Worm (Caenorhabditis elegans) whole organism, L1 larva: ENCODE data around the gene C46F11.5.
A peak's percentile ranks its signal among the peaks of the same experiment; 100 is the strongest.

Experiments
- C04F5.9 ChIP-seq: sonication (generic microtip); optimal IDR thresholded peaks from 2 replicates; lab custom pipeline; 2016; ENCODE audit warnings: missing genetic modification characterization, missing compliant biosample characterization
- C34B4.2 ChIP-seq: sonication (generic microtip); optimal IDR thresholded peaks from 2 replicates; lab custom pipeline; 2017; ENCODE audit warnings: mild to moderate bottlenecking, missing genetic modification characterization, missing compliant biosample characterization
- F16B12.6 ChIP-seq: fragments of 150-350 bp; optimal IDR thresholded peaks from 2 replicates; lab custom pipeline; 2014; ENCODE audit warnings: missing biosample characterization, missing genetic modification characterization
- alr-1 ChIP-seq: fragments of 200-800 bp; sonication (Bioruptor generic); optimal IDR thresholded peaks from 2 replicates; lab custom pipeline; 2018; ENCODE audit warnings: borderline replicate concordance, mild to moderate bottlenecking, missing genetic modification characterization, missing compliant biosample characterization
- aly-2 ChIP-seq: fragments of 150-350 bp; optimal IDR thresholded peaks from 2 replicates; lab custom pipeline; 2014; ENCODE audit warnings: missing biosample characterization, missing genetic modification characterization
- ama-1 ChIP-seq: fragments of 150-350 bp; optimal IDR thresholded peaks from 2 replicates; lab custom pipeline; 2014
- ceh-63 ChIP-seq: fragments of 200-800 bp; sonication (Bioruptor generic); optimal IDR thresholded peaks from 2 replicates; lab custom pipeline; 2018; ENCODE audit warnings: mild to moderate bottlenecking, missing genetic modification characterization, missing compliant biosample characterization
- ceh-8 ChIP-seq: fragments of 200-800 bp; sonication (Bioruptor generic); optimal IDR thresholded peaks from 2 replicates; lab custom pipeline; 2018; ENCODE audit warnings: mild to moderate bottlenecking, missing genetic modification characterization, moderate library complexity, missing compliant biosample characterization
- ces-1 ChIP-seq: fragments of 150-350 bp; optimal IDR thresholded peaks from 2 replicates; lab custom pipeline; 2014; ENCODE audit warnings: missing biosample characterization, missing genetic modification reagents, missing genetic modification characterization
- dpl-1 ChIP-seq, 3 experiments: fragments of 150-350 bp in 2 of 3; sonication (generic microtip) in 1 of 3; optimal IDR thresholded peaks; 2 replicates each; lab custom pipeline; 2014 to 2017; ENCODE audit warnings: missing biosample characterization in 3 of 3, missing genetic modification characterization in 3 of 3, missing genetic modification reagents in 3 of 3
- dsc-1 ChIP-seq: sonication (generic microtip); optimal IDR thresholded peaks from 2 replicates; lab custom pipeline; 2016; ENCODE audit warnings: mild to moderate bottlenecking, missing genetic modification characterization, missing compliant biosample characterization
- elt-3 ChIP-seq, 6 experiments: fragments of 150-350 bp in 1 of 6; sonication (generic microtip); optimal IDR thresholded peaks; 2 replicates each; lab custom pipeline; 2017 to 2018; ENCODE audit warnings: missing biosample characterization in 6 of 6, missing genetic modification characterization in 6 of 6, inconsistent platforms in 1 of 6
- ets-5 ChIP-seq: fragments of 200-800 bp; sonication (Bioruptor generic); IDR thresholded peaks from 2 replicates; pipeline ENCODE4 v1.3.6; 2022; ENCODE audit warnings: missing genetic modification characterization, missing compliant biosample characterization
- fkh-10 ChIP-seq: sonication (generic microtip); optimal IDR thresholded peaks from 2 replicates; lab custom pipeline; 2017; ENCODE audit warnings: missing biosample characterization, missing genetic modification reagents, missing genetic modification characterization
- fkh-4 ChIP-seq: sonication (generic microtip); optimal IDR thresholded peaks from 2 replicates; lab custom pipeline; 2016; ENCODE audit warnings: missing compliant biosample characterization, missing genetic modification characterization, borderline replicate concordance
- fkh-8 ChIP-seq: sonication (generic microtip); optimal IDR thresholded peaks from 2 replicates; lab custom pipeline; 2016; ENCODE audit warnings: mild to moderate bottlenecking, missing genetic modification characterization, missing compliant biosample characterization
- fos-1 ChIP-seq: fragments of 150-350 bp; optimal IDR thresholded peaks from 2 replicates; lab custom pipeline; 2014; ENCODE audit warnings: missing biosample characterization, missing genetic modification characterization
- grh-1 ChIP-seq: fragments of 200-800 bp; sonication (Bioruptor generic); IDR thresholded peaks from 2 replicates; pipeline ENCODE4 v1.3.6; 2022; ENCODE audit warnings: missing genetic modification reagents, missing genetic modification characterization, missing compliant biosample characterization
- hlh-4 ChIP-seq: sonication (generic microtip); optimal IDR thresholded peaks from 2 replicates; lab custom pipeline; 2016; ENCODE audit warnings: mild to moderate bottlenecking, missing genetic modification characterization, missing compliant biosample characterization
- hpl-2 ChIP-seq: fragments of 150-350 bp; optimal IDR thresholded peaks from 2 replicates; lab custom pipeline; 2014; ENCODE audit warnings: missing biosample characterization, missing genetic modification reagents, missing genetic modification characterization
- irx-1 ChIP-seq: sonication (generic microtip); optimal IDR thresholded peaks from 2 replicates; lab custom pipeline; 2016; ENCODE audit warnings: missing genetic modification characterization, missing compliant biosample characterization
- lin-13 ChIP-seq: fragments of 150-350 bp; optimal IDR thresholded peaks from 2 replicates; lab custom pipeline; 2014; ENCODE audit warnings: missing biosample characterization, missing genetic modification reagents, missing genetic modification characterization
- lin-14 ChIP-seq: fragments of 200-800 bp; sonication (Bioruptor generic); optimal IDR thresholded peaks from 2 replicates; lab custom pipeline; 2018; ENCODE audit warnings: mild to moderate bottlenecking, missing genetic modification characterization, moderate library complexity, missing compliant biosample characterization
- lin-15B ChIP-seq: fragments of 150-350 bp; sonication (generic microtip); optimal IDR thresholded peaks from 3 replicates; lab custom pipeline; 2014; ENCODE audit warnings: missing biosample characterization, missing genetic modification characterization
- lin-35 ChIP-seq, 2 experiments: fragments of 150-350 bp; optimal IDR thresholded peaks; 2 replicates each; lab custom pipeline; 2014; ENCODE audit warnings: missing biosample characterization in 2 of 2, missing genetic modification characterization in 2 of 2, missing genetic modification reagents in 2 of 2
- lin-39 ChIP-seq: fragments of 150-350 bp; optimal IDR thresholded peaks from 2 replicates; lab custom pipeline; 2014; ENCODE audit warnings: missing biosample characterization, missing genetic modification reagents, missing genetic modification characterization
- mab-9 ChIP-seq: fragments of 200-800 bp; sonication (Bioruptor generic); IDR thresholded peaks from 2 replicates; pipeline ENCODE4 v1.3.6; 2022; ENCODE audit warnings: missing genetic modification reagents, missing genetic modification characterization, missing compliant biosample characterization
- mdl-1 ChIP-seq, 2 experiments: fragments of 150-350 bp; optimal IDR thresholded peaks; 2 replicates each; lab custom pipeline; 2014 to 2017; ENCODE audit warnings: missing biosample characterization in 2 of 2, missing genetic modification characterization in 2 of 2, inconsistent platforms in 1 of 2
- nhr-19 ChIP-seq: fragments of 200-800 bp; sonication (Bioruptor generic); conservative IDR thresholded peaks from 2 replicates; pipeline ENCODE4 v1.3.6; 2022; ENCODE audit warnings: missing genetic modification characterization, missing compliant biosample characterization
- nhr-20 ChIP-seq: sonication (generic microtip); optimal IDR thresholded peaks from 2 replicates; lab custom pipeline; 2016; ENCODE audit warnings: mild to moderate bottlenecking, missing genetic modification characterization, missing compliant biosample characterization
- nhr-237 ChIP-seq: fragments of 150-350 bp; optimal IDR thresholded peaks from 2 replicates; lab custom pipeline; 2014; ENCODE audit warnings: missing biosample characterization, missing genetic modification characterization
- nhr-28 ChIP-seq: fragments of 150-350 bp; optimal IDR thresholded peaks from 2 replicates; lab custom pipeline; 2014; ENCODE audit warnings: missing biosample characterization, missing genetic modification characterization
- nhr-71 ChIP-seq: sonication (generic microtip); optimal IDR thresholded peaks from 2 replicates; lab custom pipeline; 2016; ENCODE audit warnings: mild to moderate bottlenecking, missing genetic modification characterization, moderate library complexity, missing compliant biosample characterization
- nhr-76 ChIP-seq: sonication (generic microtip); optimal IDR thresholded peaks from 2 replicates; lab custom pipeline; 2017; ENCODE audit warnings: missing biosample characterization, missing genetic modification characterization
- nhr-85 ChIP-seq: sonication (generic microtip); peaks from one replicate; lab custom pipeline; 2016; ENCODE audit warnings: missing genetic modification characterization, inconsistent platforms, missing compliant biosample characterization
- rnt-1 ChIP-seq: sonication (generic microtip); optimal IDR thresholded peaks from 2 replicates; lab custom pipeline; 2016; ENCODE audit warnings: mild to moderate bottlenecking, missing genetic modification characterization, moderate library complexity, missing compliant biosample characterization
- snu-23 ChIP-seq: sonication (generic microtip); optimal IDR thresholded peaks from 2 replicates; lab custom pipeline; 2016; ENCODE audit warnings: missing genetic modification characterization, missing compliant biosample characterization
- sptf-1 ChIP-seq: fragments of 150-350 bp; optimal IDR thresholded peaks from 2 replicates; lab custom pipeline; 2014; ENCODE audit warnings: missing biosample characterization, missing genetic modification characterization
- sup-37 ChIP-seq: fragments of 200-800 bp; sonication (Bioruptor generic); optimal IDR thresholded peaks from 2 replicates; lab custom pipeline; 2018; ENCODE audit warnings: mild to moderate bottlenecking, missing genetic modification characterization, missing compliant biosample characterization
- swsn-7 ChIP-seq: sonication (generic microtip); optimal IDR thresholded peaks from 2 replicates; lab custom pipeline; 2016; ENCODE audit warnings: missing genetic modification characterization, missing compliant biosample characterization
- tbx-2 ChIP-seq: sonication (generic microtip); optimal IDR thresholded peaks from 2 replicates; lab custom pipeline; 2016; ENCODE audit warnings: missing genetic modification characterization, missing compliant biosample characterization
- tlp-1 ChIP-seq: fragments of 150-350 bp; optimal IDR thresholded peaks from 2 replicates; lab custom pipeline; 2014; ENCODE audit warnings: missing biosample characterization, missing genetic modification characterization
- unc-130 ChIP-seq: fragments of 150-350 bp; optimal IDR thresholded peaks from 2 replicates; lab custom pipeline; 2017; ENCODE audit warnings: missing biosample characterization, missing genetic modification characterization, inconsistent platforms
- unc-30 ChIP-seq: sonication (generic microtip); optimal IDR thresholded peaks from 2 replicates; lab custom pipeline; 2017; ENCODE audit warnings: missing biosample characterization, missing genetic modification characterization
- unc-62 ChIP-seq: fragments of 150-350 bp; optimal IDR thresholded peaks from 2 replicates; lab custom pipeline; 2014; ENCODE audit warnings: missing biosample characterization, missing genetic modification reagents, missing genetic modification characterization
- unc-98 ChIP-seq: fragments of 200-800 bp; sonication (Bioruptor generic); IDR thresholded peaks from 2 replicates; pipeline ENCODE4 v1.3.6; 2022; ENCODE audit warnings: missing genetic modification characterization, missing compliant biosample characterization
- vab-15 ChIP-seq: sonication (generic microtip); optimal IDR thresholded peaks from 2 replicates; lab custom pipeline; 2017; ENCODE audit warnings: missing genotype, mild to moderate bottlenecking, missing genetic modification characterization, missing compliant biosample characterization
- xbp-1 ChIP-seq: sonication (generic microtip); optimal IDR thresholded peaks from 2 replicates; lab custom pipeline; 2016; ENCODE audit warnings: missing genetic modification characterization, missing compliant biosample characterization
- zip-4 ChIP-seq: fragments of 200-800 bp; sonication (Bioruptor generic); optimal IDR thresholded peaks from 2 replicates; lab custom pipeline; 2018; ENCODE audit warnings: mild to moderate bottlenecking, missing genetic modification characterization, moderate library complexity, missing compliant biosample characterization
- ztf-4 ChIP-seq: fragments of 150-350 bp; optimal IDR thresholded peaks from 2 replicates; lab custom pipeline; 2014; ENCODE audit warnings: missing biosample characterization, missing genetic modification characterization

Gene C46F11.5

ce11 chrIII:3664224-3664623 lies 6.8 kb upstream of the C46F11.5 start, which contains the start of gene C46F11.4 (continued):
- TF ChIP-seq nhr-71 (tag; lab: Kevin White, UChicago) = peak; percentile 60
- peak in 1 of 2 experiments; percentile 50 for TF ChIP-seq lin-35 (GFP tag; optimal IDR thresholded peaks at IDR 0.05; lab: Kevin White, UChicago)
- TF ChIP-seq dsc-1 (tag; lab: Kevin White, UChicago) = peak; percentile 22
- no peak for TF ChIP-seq hlh-4 (tag; lab: Kevin White, UChicago)
- TF ChIP-seq ces-1 (GFP tag; lab: Kevin White, UChicago) = no peak
- TF ChIP-seq tlp-1 (tag; lab: Kevin White, UChicago) = no peak
- TF ChIP-seq zip-4 (GFP tag; lab: Kevin White, UChicago) = no peak
- TF ChIP-seq lin-14 = no peak
- TF ChIP-seq vab-15 = no peak
- TF ChIP-seq fos-1 = no peak
- no peak for TF ChIP-seq aly-2 (tag; lab: Kevin White, UChicago)
- TF ChIP-seq dpl-1 (GFP tag; optimal IDR thresholded peaks at IDR 0.05; lab: Kevin White, UChicago) = peak in 2 of 3 experiments; percentile 36 to 41
- TF ChIP-seq xbp-1 (tag; lab: Kevin White, UChicago) = peak; percentile 44
- no peak for TF ChIP-seq grh-1 (GFP tag; lab: Robert Waterston, UW)
- TF ChIP-seq ceh-8 (GFP tag; lab: Kevin White, UChicago) = no peak
- TF ChIP-seq mdl-1 (tag; optimal IDR thresholded peaks at IDR 0.05; lab: Kevin White, UChicago) = no peak
- TF ChIP-seq nhr-28 (tag; lab: Kevin White, UChicago) = no peak
- TF ChIP-seq irx-1 (tag; lab: Kevin White, UChicago) = no peak
- TF ChIP-seq ztf-4 (tag; lab: Kevin White, UChicago) = no peak
- TF ChIP-seq sptf-1 (tag; lab: Kevin White, UChicago) = no peak
- no peak for TF ChIP-seq F16B12.6
- peak; percentile 41 for TF ChIP-seq nhr-85 (tag; lab: Kevin White, UChicago)
- TF ChIP-seq snu-23 (GFP tag; lab: Kevin White, UChicago) = peak; percentile 65
- no peak for TF ChIP-seq ets-5 (GFP tag; lab: Robert Waterston, UW)
- peak; percentile 23 for TF ChIP-seq unc-130 (tag; lab: Kevin White, UChicago)
- TF ChIP-seq ceh-63 = no peak
- TF ChIP-seq nhr-19 (GFP tag; lab: Robert Waterston, UW) = no peak; the same call in 1 of the 2 replicates
- peak; percentile 51 for TF ChIP-seq tbx-2
- TF ChIP-seq alr-1 (tag; lab: Kevin White, UChicago) = no peak
- TF ChIP-seq hpl-2 (GFP tag; lab: Kevin White, UChicago) = no peak
- TF ChIP-seq mab-9 (GFP tag; lab: Robert Waterston, UW) = no peak
- TF ChIP-seq rnt-1 (tag; lab: Kevin White, UChicago) = no peak
- no peak for TF ChIP-seq C34B4.2 (tag; lab: Kevin White, UChicago)
- peak in 1 of 6 experiments; percentile 25 for TF ChIP-seq elt-3 (tag; optimal IDR thresholded peaks at IDR 0.05; lab: Kevin White, UChicago)
- no peak for TF ChIP-seq nhr-237 (tag; lab: Kevin White, UChicago)
- peak; percentile 27 for TF ChIP-seq lin-39 (tag; lab: Kevin White, UChicago)
- TF ChIP-seq unc-62 = no peak
- TF ChIP-seq C04F5.9 = no peak
- no peak for TF ChIP-seq sup-37 (GFP tag; lab: Kevin White, UChicago)
- TF ChIP-seq fkh-8 (tag; lab: Kevin White, UChicago) = no peak
- peak; percentile 54 for TF ChIP-seq nhr-20 (tag; lab: Kevin White, UChicago)
- TF ChIP-seq lin-13 (GFP tag; lab: Kevin White, UChicago) = no peak
- no peak for TF ChIP-seq nhr-76 (tag; lab: Kevin White, UChicago)
- TF ChIP-seq unc-30 (tag; lab: Kevin White, UChicago) = no peak
- TF ChIP-seq fkh-10 (GFP tag; lab: Kevin White, UChicago) = no peak
- no peak for TF ChIP-seq unc-98 (GFP tag; lab: Robert Waterston, UW)
- no peak for TF ChIP-seq ama-1
- TF ChIP-seq fkh-4 = no peak
- TF ChIP-seq swsn-7 (tag; lab: Kevin White, UChicago) = peak; percentile 49
- peak; percentile 3 for TF ChIP-seq lin-15B (tag; lab: Kevin White, UChicago)
